Worm (Caenorhabditis elegans) whole organism, L4 larva: ENCODE results near the gene F20D6.1.

ENCODE experiments used
- D1046.2 ChIP-seq: fragments of 200-800 bp; sonication (Bioruptor generic); IDR thresholded peaks from 2 replicates; pipeline ENCODE4 v1.3.6; 2022; ENCODE audit warnings: missing genetic modification characterization, missing compliant biosample characterization
- R02D3.7 ChIP-seq: fragments of 150-350 bp; sonication (generic microtip); optimal IDR thresholded peaks from 3 replicates; lab custom pipeline; 2014; ENCODE audit warnings: missing biosample characterization, missing genetic modification characterization
- Y75B8A.6 ChIP-seq: fragments of 200-800 bp; sonication (Bioruptor generic); IDR thresholded peaks from 2 replicates; pipeline ENCODE4 v1.3.6; 2022; ENCODE audit warnings: missing genetic modification reagents, missing genetic modification characterization, missing compliant biosample characterization
- ZK546.5 ChIP-seq, 2 experiments: sonication (generic microtip); optimal IDR thresholded peaks; 2 replicates each; lab custom pipeline; 2017; ENCODE audit warnings: missing biosample characterization in 2 of 2, missing genetic modification characterization in 2 of 2
- ceh-82 ChIP-seq: sonication (generic microtip); optimal IDR thresholded peaks from 2 replicates; lab custom pipeline; 2017; ENCODE audit warnings: missing biosample characterization, missing genetic modification characterization
- dmd-9 ChIP-seq: fragments of 200-800 bp; sonication (Bioruptor generic); IDR thresholded peaks from 2 replicates; pipeline ENCODE4 v1.3.6; 2022; ENCODE audit warnings: missing genetic modification reagents, missing genetic modification characterization, missing compliant biosample characterization
- lin-39 ChIP-seq: fragments of 150-350 bp; optimal IDR thresholded peaks from 2 replicates; lab custom pipeline; 2014; ENCODE audit warnings: missing biosample characterization, missing genetic modification reagents, missing genetic modification characterization
- lsy-2 ChIP-seq, 2 experiments: fragments of 150-350 bp in 1 of 2; sonication (generic microtip) in 1 of 2; optimal IDR thresholded peaks; 2 replicates each; lab custom pipeline; 2014 to 2017; ENCODE audit warnings: missing biosample characterization in 2 of 2, missing genetic modification characterization in 2 of 2
- nhr-11 ChIP-seq: fragments of 150-350 bp; optimal IDR thresholded peaks from 2 replicates; lab custom pipeline; 2014; ENCODE audit warnings: missing biosample characterization, missing genetic modification characterization
- tag-97 ChIP-seq: fragments of 200-800 bp; sonication (Bioruptor generic); IDR thresholded peaks from 2 replicates; pipeline ENCODE4 v1.3.6; 2022; ENCODE audit warnings: missing genetic modification characterization, missing compliant biosample characterization
- unc-62 ChIP-seq, 3 experiments: fragments of 150-350 bp in 1 of 3; sonication (generic microtip); optimal IDR thresholded peaks in 2 of 3; peaks in 1 of 3; 1 replicate in 1 of 3; 2 replicates in 2 of 3; lab custom pipeline; 2014 to 2017; ENCODE audit warnings: missing biosample characterization in 3 of 3, missing genetic modification characterization in 3 of 3, missing genetic modification reagents in 3 of 3, missing genotype in 1 of 3
- vab-7 ChIP-seq: fragments of 200-800 bp; sonication (Bioruptor generic); IDR thresholded peaks from 2 replicates; pipeline ENCODE4 v1.3.6; 2022; ENCODE audit warnings: missing genetic modification reagents, missing genetic modification characterization, missing compliant biosample characterization
- ztf-11 ChIP-seq: fragments of 150-350 bp; optimal IDR thresholded peaks from 2 replicates; lab custom pipeline; 2014; ENCODE audit warnings: missing biosample characterization, missing genetic modification characterization

ce11 chrV:8215158-8215557 is 24.6 kb downstream of the F20D6.1 start:
- TF ChIP-seq vab-7 (GFP tag; lab: Robert Waterston, UW) (no peak), D1046.2 (GFP tag; lab: Robert Waterston, UW) (no peak), nhr-11 (tag; lab: Kevin White, UChicago) (no peak), ceh-82 (tag; lab: Kevin White, UChicago) (no peak), tag-97 (no peak), unc-62 (GFP tag; optimal IDR thresholded peaks at IDR 0.05 in 1 of 2; lab: Kevin White, UChicago) (peak in 1 of 2 experiments; percentile 48), unc-62 (tag; optimal IDR thresholded peaks at IDR 0.05; lab: Kevin White, UChicago) (no peak), lsy-2 (tag; optimal IDR thresholded peaks at IDR 0.05; lab: Kevin White, UChicago) (no peak), ztf-11 (no peak), ZK546.5 (tag; optimal IDR thresholded peaks at IDR 0.05; lab: Kevin White, UChicago) (no peak), lin-39 (no peak), R02D3.7 (no peak), dmd-9 (no peak), Y75B8A.6 (GFP tag; lab: Robert Waterston, UW) (no peak)
